Worm (Caenorhabditis elegans) whole organism, late embryonic: ENCODE data around the gene ZC404.16.

Experiments
- ama-1 ChIP-seq: fragments of 150-350 bp; optimal IDR thresholded peaks from 2 replicates; lab custom pipeline; 2014
- ceh-22 ChIP-seq: sonication (generic microtip); optimal IDR thresholded peaks from 2 replicates; lab custom pipeline; 2017; ENCODE audit warnings: missing biosample characterization, missing genetic modification characterization
- ceh-24 ChIP-seq: sonication (generic microtip); optimal IDR thresholded peaks from 2 replicates; lab custom pipeline; 2016; ENCODE audit warnings: mild to moderate bottlenecking, missing genetic modification characterization, missing compliant biosample characterization
- ceh-31 ChIP-seq: sonication (generic microtip); optimal IDR thresholded peaks from 2 replicates; lab custom pipeline; 2016; ENCODE audit warnings: missing genetic modification characterization, missing compliant biosample characterization
- hlh-15 ChIP-seq: sonication (generic microtip); optimal IDR thresholded peaks from 2 replicates; lab custom pipeline; 2016; ENCODE audit warnings: missing genetic modification characterization, missing compliant biosample characterization
- lin-11 ChIP-seq: fragments of 200-800 bp; sonication (Bioruptor generic); optimal IDR thresholded peaks from 2 replicates; lab custom pipeline; 2018; ENCODE audit warnings: mild to moderate bottlenecking, missing genetic modification characterization, missing compliant biosample characterization
- nhr-11 ChIP-seq: fragments of 150-350 bp; optimal IDR thresholded peaks from 2 replicates; lab custom pipeline; 2014; ENCODE audit warnings: missing biosample characterization, missing genetic modification characterization
- pag-3 ChIP-seq: sonication (generic microtip); optimal IDR thresholded peaks from 2 replicates; lab custom pipeline; 2016; ENCODE audit warnings: missing compliant biosample characterization, missing genetic modification characterization, borderline replicate concordance
- pha-4 ChIP-seq: fragments of 150-350 bp; optimal IDR thresholded peaks from 2 replicates; lab custom pipeline; 2018; ENCODE audit warnings: missing biosample characterization, missing genetic modification reagents, missing genetic modification characterization
- unc-55 ChIP-seq: sonication (generic microtip); optimal IDR thresholded peaks from 2 replicates; lab custom pipeline; 2017; ENCODE audit warnings: missing biosample characterization, missing genetic modification reagents, missing genetic modification characterization
- unc-86 ChIP-seq: sonication (generic microtip); optimal IDR thresholded peaks from 2 replicates; lab custom pipeline; 2016; ENCODE audit warnings: missing genetic modification characterization, missing compliant biosample characterization

DNA sequence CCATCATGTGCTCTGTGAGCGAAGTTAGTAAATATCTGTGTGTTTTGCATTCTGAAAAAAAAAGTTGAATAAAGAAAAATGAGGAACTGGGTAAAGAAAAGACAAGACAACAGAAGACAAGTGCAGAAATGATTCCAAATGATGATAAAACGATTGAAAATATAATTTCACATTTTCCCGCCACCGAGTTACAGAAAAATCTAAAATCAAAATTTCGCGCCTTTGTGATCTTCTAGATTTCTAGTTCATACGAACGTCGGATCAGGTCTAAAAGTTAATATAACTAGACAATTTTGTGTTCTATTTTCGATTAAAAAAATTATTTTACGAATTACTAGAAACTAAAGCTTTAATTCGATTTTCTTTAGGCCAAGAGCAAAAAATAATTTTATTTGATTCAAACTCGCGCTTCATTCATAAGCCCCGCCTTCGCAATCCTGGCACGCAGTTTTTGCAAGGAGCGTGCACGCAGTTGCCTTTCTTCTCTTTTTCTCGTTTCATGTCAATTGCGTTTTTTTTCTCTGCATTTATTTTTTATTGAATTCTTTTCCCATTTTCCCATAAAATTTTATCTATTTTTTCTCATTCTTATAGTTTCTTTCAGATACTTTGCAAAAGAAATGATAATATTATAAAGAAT is 11.3 kb upstream of the ZC404.16 start, which contains the start of the genes spn-4 and spe-39:
- TF ChIP-seq hlh-15 (tag; lab: Kevin White, UChicago) (no peak), pag-3 (tag; lab: Kevin White, UChicago) (no peak), ceh-22 (tag; lab: Kevin White, UChicago) (no peak), ama-1 (no peak), nhr-11 (no peak), unc-86 (tag; lab: Kevin White, UChicago) (no peak), ceh-31 (tag; lab: Kevin White, UChicago) (peak; percentile 39), pha-4 (tag; lab: Kevin White, UChicago) (no peak), ceh-24 (tag; lab: Kevin White, UChicago) (no peak), lin-11 (no peak), unc-55 (peak; percentile 1)
